Worm (Caenorhabditis elegans) whole organism, L1 larva: ENCODE measurements around the gene col-185.

Experiments used
- C04F5.9 ChIP-seq: sonication (generic microtip); optimal IDR thresholded peaks from 2 replicates; lab custom pipeline; 2016; ENCODE audit warnings: missing genetic modification characterization, missing compliant biosample characterization
- blmp-1 ChIP-seq: fragments of 150-350 bp; optimal IDR thresholded peaks from 2 replicates; lab custom pipeline; 2014; ENCODE audit warnings: missing biosample characterization, missing genetic modification characterization
- ceh-82 ChIP-seq, 3 experiments: fragments of 150-350 bp in 1 of 3; sonication (generic microtip) in 2 of 3; optimal IDR thresholded peaks; 2 replicates each; lab custom pipeline; 2014 to 2017; ENCODE audit warnings: missing biosample characterization in 3 of 3, missing genetic modification characterization in 3 of 3
- ceh-88 ChIP-seq: fragments of 200-800 bp; sonication (Bioruptor generic); IDR thresholded peaks from 2 replicates; pipeline ENCODE4 v1.3.6; 2022; ENCODE audit warnings: missing genetic modification characterization, missing compliant biosample characterization
- ceh-90 ChIP-seq: sonication (generic microtip); optimal IDR thresholded peaks from 2 replicates; lab custom pipeline; 2016; ENCODE audit warnings: missing genetic modification characterization, missing compliant biosample characterization
- ces-1 ChIP-seq: fragments of 150-350 bp; optimal IDR thresholded peaks from 2 replicates; lab custom pipeline; 2014; ENCODE audit warnings: missing biosample characterization, missing genetic modification reagents, missing genetic modification characterization
- dpl-1 ChIP-seq, 3 experiments: fragments of 150-350 bp in 2 of 3; sonication (generic microtip) in 1 of 3; optimal IDR thresholded peaks; 2 replicates each; lab custom pipeline; 2014 to 2017; ENCODE audit warnings: missing biosample characterization in 3 of 3, missing genetic modification characterization in 3 of 3, missing genetic modification reagents in 3 of 3
- dsc-1 ChIP-seq: sonication (generic microtip); optimal IDR thresholded peaks from 2 replicates; lab custom pipeline; 2016; ENCODE audit warnings: mild to moderate bottlenecking, missing genetic modification characterization, missing compliant biosample characterization
- efl-1 ChIP-seq, 4 experiments: fragments of 150-350 bp; optimal IDR thresholded peaks in 3 of 4; peaks in 1 of 4; 1 replicate in 1 of 4; 2 replicates in 3 of 4; lab custom pipeline; 2014; ENCODE audit warnings: missing biosample characterization in 2 of 4, missing genetic modification characterization in 2 of 4, missing genetic modification reagents in 2 of 4
- egl-27 ChIP-seq, 2 experiments: fragments of 150-350 bp in 1 of 2; sonication (generic microtip); optimal IDR thresholded peaks; 3 replicates each; lab custom pipeline; 2017 to 2018; ENCODE audit warnings: missing biosample characterization in 2 of 2, missing genetic modification characterization in 2 of 2, missing genetic modification reagents in 2 of 2
- elt-3 ChIP-seq, 6 experiments: fragments of 150-350 bp in 1 of 6; sonication (generic microtip); optimal IDR thresholded peaks; 2 replicates each; lab custom pipeline; 2017 to 2018; ENCODE audit warnings: missing biosample characterization in 6 of 6, missing genetic modification characterization in 6 of 6, inconsistent platforms in 1 of 6
- fkh-10 ChIP-seq: sonication (generic microtip); optimal IDR thresholded peaks from 2 replicates; lab custom pipeline; 2017; ENCODE audit warnings: missing biosample characterization, missing genetic modification reagents, missing genetic modification characterization
- fkh-8 ChIP-seq: sonication (generic microtip); optimal IDR thresholded peaks from 2 replicates; lab custom pipeline; 2016; ENCODE audit warnings: mild to moderate bottlenecking, missing genetic modification characterization, missing compliant biosample characterization
- hlh-17 ChIP-seq: fragments of 200-800 bp; sonication (Bioruptor generic); optimal IDR thresholded peaks from 2 replicates; lab custom pipeline; 2018; ENCODE audit warnings: missing genetic modification characterization, mild to moderate bottlenecking, missing compliant biosample characterization, moderate library complexity, borderline replicate concordance
- hlh-4 ChIP-seq: sonication (generic microtip); optimal IDR thresholded peaks from 2 replicates; lab custom pipeline; 2016; ENCODE audit warnings: mild to moderate bottlenecking, missing genetic modification characterization, missing compliant biosample characterization
- hpl-2 ChIP-seq: fragments of 150-350 bp; optimal IDR thresholded peaks from 2 replicates; lab custom pipeline; 2014; ENCODE audit warnings: missing biosample characterization, missing genetic modification reagents, missing genetic modification characterization
- isw-1 ChIP-seq: fragments of 200-800 bp; sonication (Bioruptor generic); IDR thresholded peaks from 2 replicates; pipeline ENCODE4 v1.3.6; 2022; ENCODE audit warnings: missing genetic modification characterization, missing compliant biosample characterization
- jun-1 ChIP-seq: fragments of 150-350 bp; optimal IDR thresholded peaks from 2 replicates; lab custom pipeline; 2014; ENCODE audit warnings: missing biosample characterization, missing genetic modification reagents, missing genetic modification characterization
- lin-13 ChIP-seq: fragments of 150-350 bp; optimal IDR thresholded peaks from 2 replicates; lab custom pipeline; 2014; ENCODE audit warnings: missing biosample characterization, missing genetic modification reagents, missing genetic modification characterization
- lin-14 ChIP-seq: fragments of 200-800 bp; sonication (Bioruptor generic); optimal IDR thresholded peaks from 2 replicates; lab custom pipeline; 2018; ENCODE audit warnings: mild to moderate bottlenecking, missing genetic modification characterization, moderate library complexity, missing compliant biosample characterization
- lin-39 ChIP-seq: fragments of 150-350 bp; optimal IDR thresholded peaks from 2 replicates; lab custom pipeline; 2014; ENCODE audit warnings: missing biosample characterization, missing genetic modification reagents, missing genetic modification characterization
- lsy-2 ChIP-seq, 2 experiments: fragments of 150-350 bp; optimal IDR thresholded peaks; 2 replicates each; lab custom pipeline; 2014; ENCODE audit warnings: missing biosample characterization in 2 of 2, missing genetic modification characterization in 2 of 2
- mab-9 ChIP-seq: fragments of 200-800 bp; sonication (Bioruptor generic); IDR thresholded peaks from 2 replicates; pipeline ENCODE4 v1.3.6; 2022; ENCODE audit warnings: missing genetic modification reagents, missing genetic modification characterization, missing compliant biosample characterization
- mef-2 ChIP-seq: fragments of 150-350 bp; optimal IDR thresholded peaks from 2 replicates; lab custom pipeline; 2014; ENCODE audit warnings: missing biosample characterization, missing genetic modification characterization
- nhr-19 ChIP-seq: fragments of 200-800 bp; sonication (Bioruptor generic); conservative IDR thresholded peaks from 2 replicates; pipeline ENCODE4 v1.3.6; 2022; ENCODE audit warnings: missing genetic modification characterization, missing compliant biosample characterization
- nhr-237 ChIP-seq: fragments of 150-350 bp; optimal IDR thresholded peaks from 2 replicates; lab custom pipeline; 2014; ENCODE audit warnings: missing biosample characterization, missing genetic modification characterization
- nhr-47 ChIP-seq: sonication (generic microtip); optimal IDR thresholded peaks from 2 replicates; lab custom pipeline; 2016; ENCODE audit warnings: mild to moderate bottlenecking, missing genetic modification characterization, moderate library complexity, missing compliant biosample characterization
- nhr-71 ChIP-seq: sonication (generic microtip); optimal IDR thresholded peaks from 2 replicates; lab custom pipeline; 2016; ENCODE audit warnings: mild to moderate bottlenecking, missing genetic modification characterization, moderate library complexity, missing compliant biosample characterization
- nhr-85 ChIP-seq: sonication (generic microtip); peaks from one replicate; lab custom pipeline; 2016; ENCODE audit warnings: missing genetic modification characterization, inconsistent platforms, missing compliant biosample characterization
- nhr-90 ChIP-seq: sonication (generic microtip); optimal IDR thresholded peaks from 2 replicates; lab custom pipeline; 2016; ENCODE audit warnings: mild to moderate bottlenecking, missing genetic modification characterization, missing compliant biosample characterization; ENCODE audit not compliant: poor library complexity
- pag-3 ChIP-seq: sonication (generic microtip); optimal IDR thresholded peaks from 2 replicates; lab custom pipeline; 2017; ENCODE audit warnings: missing genetic modification characterization, mild to moderate bottlenecking, missing compliant biosample characterization, antibody characterized with exemption, borderline replicate concordance; ENCODE audit not compliant: insufficient read depth
- pax-3 ChIP-seq: fragments of 200-800 bp; sonication (Bioruptor generic); optimal IDR thresholded peaks from 2 replicates; lab custom pipeline; 2018; ENCODE audit warnings: mild to moderate bottlenecking, missing genetic modification characterization, moderate library complexity, missing compliant biosample characterization
- snpc-4 ChIP-seq: fragments of 150-350 bp; optimal IDR thresholded peaks from 2 replicates; lab custom pipeline; 2014; ENCODE audit warnings: missing biosample characterization, missing genetic modification characterization
- sox-4 ChIP-seq: sonication (generic microtip); optimal IDR thresholded peaks from 2 replicates; lab custom pipeline; 2016; ENCODE audit warnings: missing genetic modification characterization, missing compliant biosample characterization
- sptf-1 ChIP-seq: fragments of 150-350 bp; optimal IDR thresholded peaks from 2 replicates; lab custom pipeline; 2014; ENCODE audit warnings: missing biosample characterization, missing genetic modification characterization
- tlp-1 ChIP-seq: fragments of 150-350 bp; optimal IDR thresholded peaks from 2 replicates; lab custom pipeline; 2014; ENCODE audit warnings: missing biosample characterization, missing genetic modification characterization
- unc-130 ChIP-seq: fragments of 150-350 bp; optimal IDR thresholded peaks from 2 replicates; lab custom pipeline; 2017; ENCODE audit warnings: missing biosample characterization, missing genetic modification characterization, inconsistent platforms
- unc-30 ChIP-seq: sonication (generic microtip); optimal IDR thresholded peaks from 2 replicates; lab custom pipeline; 2017; ENCODE audit warnings: missing biosample characterization, missing genetic modification characterization
- unc-86 ChIP-seq: sonication (generic microtip); optimal IDR thresholded peaks from 2 replicates; lab custom pipeline; 2016; ENCODE audit warnings: missing genetic modification characterization, missing compliant biosample characterization
- xbp-1 ChIP-seq: sonication (generic microtip); optimal IDR thresholded peaks from 2 replicates; lab custom pipeline; 2016; ENCODE audit warnings: missing genetic modification characterization, missing compliant biosample characterization
- zip-4 ChIP-seq: fragments of 200-800 bp; sonication (Bioruptor generic); optimal IDR thresholded peaks from 2 replicates; lab custom pipeline; 2018; ENCODE audit warnings: mild to moderate bottlenecking, missing genetic modification characterization, moderate library complexity, missing compliant biosample characterization
- ztf-4 ChIP-seq: fragments of 150-350 bp; optimal IDR thresholded peaks from 2 replicates; lab custom pipeline; 2014; ENCODE audit warnings: missing biosample characterization, missing genetic modification characterization

col-185 gene

ce11 chrX:13499923-13500322 is 11.0 kb downstream of the col-185 start (continued):
- TF ChIP-seq dsc-1 (tag; lab: Kevin White, UChicago) (peak; percentile 81), hlh-4 (tag; lab: Kevin White, UChicago) (no peak), egl-27 (tag; optimal IDR thresholded peaks at IDR 0.05; lab: Kevin White, UChicago) (no peak), isw-1 (no peak), jun-1 (tag; lab: Kevin White, UChicago) (no peak), elt-3 (tag; optimal IDR thresholded peaks at IDR 0.05; lab: Kevin White, UChicago) (no peak)

- TF ChIP-seq ztf-4 (tag; lab: Kevin White, UChicago) (no peak), unc-130 (no peak), lin-39 (tag; lab: Kevin White, UChicago) (no peak), nhr-19 (GFP tag; lab: Robert Waterston, UW) (no peak), hpl-2 (no peak), lin-13 (GFP tag; lab: Kevin White, UChicago) (no peak), hlh-4 (tag; lab: Kevin White, UChicago) (no peak), ceh-82 (tag; optimal IDR thresholded peaks at IDR 0.05; lab: Kevin White, UChicago) (no peak), pax-3 (tag; lab: Kevin White, UChicago) (no peak), fkh-8 (tag; lab: Kevin White, UChicago) (no peak), snpc-4 (tag; lab: Kevin White, UChicago) (no peak), dpl-1 (GFP tag; optimal IDR thresholded peaks at IDR 0.05; lab: Kevin White, UChicago) (no peak), lin-14 (peak; percentile 41), lsy-2 (tag; optimal IDR thresholded peaks at IDR 0.05; lab: Kevin White, UChicago) (no peak), unc-30 (no peak), nhr-237 (tag; lab: Kevin White, UChicago) (no peak), mab-9 (GFP tag; lab: Robert Waterston, UW) (no peak), C04F5.9 (no peak), nhr-71 (tag; lab: Kevin White, UChicago) (no peak), blmp-1 (no peak), nhr-90 (no peak), fkh-10 (GFP tag; lab: Kevin White, UChicago) (peak; percentile 77), ces-1 (GFP tag; lab: Kevin White, UChicago) (no peak), ceh-90 (tag; lab: Kevin White, UChicago) (no peak), pag-3 (no peak), nhr-85 (tag; lab: Kevin White, UChicago) (peak; percentile 31)
These were observed 11.8 kb downstream of the col-185 start for ce11 chrX:13499098-13499497.

- TF ChIP-seq efl-1 (optimal IDR thresholded peaks at IDR 0.05; lab: Kevin White, UChicago) (no peak), efl-1 (GFP tag; optimal IDR thresholded peaks at IDR 0.05 in 1 of 2; lab: Kevin White, UChicago) (peak in 1 of 2 experiments; percentile 56), fkh-10 (GFP tag; lab: Kevin White, UChicago) (peak; percentile 45), nhr-47 (tag; lab: Kevin White, UChicago) (no peak), lin-14 (peak; percentile 50)
These were observed 17.1 kb downstream of the col-185 start for ce11 chrX:13493762-13494161.

DNA sequence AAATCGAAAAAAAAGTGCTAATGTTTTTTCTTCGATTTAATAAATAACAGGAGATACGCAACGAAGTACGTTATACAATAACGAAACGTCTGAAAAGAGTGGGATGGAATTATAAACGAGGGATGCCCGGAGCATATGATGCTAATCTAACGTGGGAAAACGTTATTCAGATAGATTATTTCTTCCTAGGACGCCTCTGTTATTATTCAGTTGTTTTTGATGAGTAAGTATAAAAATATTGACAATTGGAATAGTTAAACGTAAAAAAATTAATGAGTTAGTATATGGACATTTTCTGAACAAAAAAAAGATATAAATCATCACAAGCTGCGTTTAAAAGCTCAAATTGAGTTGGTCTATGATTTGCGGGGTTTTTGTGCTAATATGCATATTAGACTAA is 26.1 kb downstream of the col-185 start, which contains the start of gene srd-51:
Gene srd-51 (minus strand): TSS at position 101 of the 400 bp plus-strand sequence.
- TF ChIP-seq ceh-88 (GFP tag; lab: Robert Waterston, UW) (no peak), tlp-1 (tag; lab: Kevin White, UChicago) (no peak), sptf-1 (tag; lab: Kevin White, UChicago) (no peak), xbp-1 (tag; lab: Kevin White, UChicago) (no peak), nhr-47 (tag; lab: Kevin White, UChicago) (no peak), nhr-19 (GFP tag; lab: Robert Waterston, UW) (no peak), mef-2 (tag; lab: Kevin White, UChicago) (no peak), hpl-2 (no peak), dsc-1 (tag; lab: Kevin White, UChicago) (no peak), snpc-4 (tag; lab: Kevin White, UChicago) (no peak), zip-4 (GFP tag; lab: Kevin White, UChicago) (no peak), fkh-8 (tag; lab: Kevin White, UChicago) (no peak), hlh-17 (no peak), sox-4 (tag; lab: Kevin White, UChicago) (no peak), fkh-10 (GFP tag; lab: Kevin White, UChicago) (no peak), unc-86 (tag; lab: Kevin White, UChicago) (no peak), ceh-90 (tag; lab: Kevin White, UChicago) (no peak), nhr-71 (tag; lab: Kevin White, UChicago) (no peak)
